Worm (Caenorhabditis elegans) whole organism, L2 larva: Measurements from ENCODE around the gene trpp-5.
"Not testable (repeated sequence)": the region's sequence is repeated elsewhere in the genome, so short reads cannot be mapped to it uniquely, and the experiment has no call there.

Source experiments
- C34F6.9 ChIP-seq: fragments of 150-350 bp; optimal IDR thresholded peaks from 2 replicates; lab custom pipeline; 2014; ENCODE audit warnings: missing biosample characterization, missing genetic modification characterization
- ama-1 ChIP-seq: fragments of 150-350 bp; optimal IDR thresholded peaks from 2 replicates; lab custom pipeline; 2018; ENCODE audit warnings: inconsistent platforms
- ceh-82 ChIP-seq: fragments of 150-350 bp; optimal IDR thresholded peaks from 2 replicates; lab custom pipeline; 2014; ENCODE audit warnings: missing biosample characterization, missing genetic modification characterization
- dmd-4 ChIP-seq: sonication (generic microtip); optimal IDR thresholded peaks from 2 replicates; lab custom pipeline; 2017; ENCODE audit warnings: missing biosample characterization, missing genetic modification characterization
- elt-1 ChIP-seq: fragments of 150-350 bp; optimal IDR thresholded peaks from 2 replicates; lab custom pipeline; 2014; ENCODE audit warnings: missing biosample characterization, missing genetic modification characterization
- mab-5 ChIP-seq: fragments of 150-350 bp; optimal IDR thresholded peaks from 2 replicates; lab custom pipeline; 2014; ENCODE audit warnings: missing biosample characterization, missing genetic modification characterization
- mdl-1 ChIP-seq, 2 experiments: fragments of 150-350 bp in 1 of 2; sonication (generic microtip) in 1 of 2; optimal IDR thresholded peaks; 2 replicates each; lab custom pipeline; 2017; ENCODE audit warnings: missing biosample characterization in 2 of 2, missing genetic modification characterization in 2 of 2
- nhr-23 ChIP-seq: fragments of 150-350 bp; optimal IDR thresholded peaks from 2 replicates; lab custom pipeline; 2014; ENCODE audit warnings: missing biosample characterization, missing genetic modification reagents, missing genetic modification characterization
- nhr-237 ChIP-seq: fragments of 150-350 bp; optimal IDR thresholded peaks from 2 replicates; lab custom pipeline; 2014; ENCODE audit warnings: missing biosample characterization, missing genetic modification characterization
- nhr-6 ChIP-seq: fragments of 150-350 bp; optimal IDR thresholded peaks from 2 replicates; lab custom pipeline; 2014; ENCODE audit warnings: missing biosample characterization, missing genetic modification characterization
- sma-9 ChIP-seq, 2 experiments: fragments of 150-350 bp in 1 of 2; sonication (generic microtip) in 1 of 2; optimal IDR thresholded peaks; 2 replicates each; lab custom pipeline; 2014 to 2016; ENCODE audit warnings: missing genetic modification characterization in 2 of 2, mild to moderate bottlenecking in 1 of 2, missing biosample characterization in 1 of 2, missing compliant biosample characterization in 1 of 2, missing genetic modification reagents in 1 of 2, moderate library complexity in 1 of 2
- unc-55 ChIP-seq: fragments of 150-350 bp; sonication (generic microtip); optimal IDR thresholded peaks from 3 replicates; lab custom pipeline; 2014; ENCODE audit warnings: missing biosample characterization, missing genetic modification reagents, missing genetic modification characterization
- unc-62 ChIP-seq: fragments of 150-350 bp; optimal IDR thresholded peaks from 2 replicates; lab custom pipeline; 2014; ENCODE audit warnings: missing biosample characterization, missing genetic modification reagents, missing genetic modification characterization
- ztf-11 ChIP-seq: sonication (generic microtip); optimal IDR thresholded peaks from 2 replicates; lab custom pipeline; 2017; ENCODE audit warnings: missing biosample characterization, missing genetic modification characterization

The trpp-5 gene

ce11 chrII:12169487-12170128, 32.6 kb downstream of the trpp-5 start:
- no peak for TF ChIP-seq nhr-23 (tag; lab: Kevin White, UChicago)
- no peak for TF ChIP-seq ztf-11 (tag; lab: Kevin White, UChicago)

ce11 chrII:12164539-12164938, 37.6 kb downstream of the trpp-5 start, which contains the start of gene Y57A10A.8:
Y57A10A.8 (plus strand) TSS chrII:12164839.
- not testable (repeated sequence) for TF ChIP-seq ama-1 (lab: Kevin White, UChicago); ceh-82 (tag; lab: Kevin White, UChicago); elt-1

ce11 chrII:12162997-12163396, 39.2 kb downstream of the trpp-5 start:
- peak; percentile 17 for TF ChIP-seq unc-55 (GFP tag; lab: Kevin White, UChicago)
- peak; percentile 39 for TF ChIP-seq C34F6.9 (tag; lab: Kevin White, UChicago)
- no peak for TF ChIP-seq dmd-4 (tag; lab: Kevin White, UChicago)
- no peak for TF ChIP-seq sma-9 (GFP tag; optimal IDR thresholded peaks at IDR 0.05; lab: Kevin White, UChicago)
- TF ChIP-seq sma-9 (tag; optimal IDR thresholded peaks at IDR 0.05; lab: Kevin White, UChicago) = no peak
- TF ChIP-seq, all 48 proteins: peak for 2

- TF ChIP-seq mdl-1 (tag; optimal IDR thresholded peaks at IDR 0.05; lab: Kevin White, UChicago); mab-5 (tag; lab: Kevin White, UChicago); unc-62 (GFP tag; lab: Kevin White, UChicago): not testable (repeated sequence)
Measured at ce11 chrII:12154186-12154585, 48.0 kb downstream of the trpp-5 start, which contains the start of gene Y57A10A.5. Y57A10A.5 (plus strand) TSS chrII:12154486.

ce11 chrII:12151640-12152039, 50.5 kb downstream of the trpp-5 start, which contains the start of gene Y57A10A.4:
Y57A10A.4 (plus strand) TSS chrII:12151940.
- TF ChIP-seq nhr-237 (tag; lab: Kevin White, UChicago); nhr-6; unc-62 (GFP tag; lab: Kevin White, UChicago): not testable (repeated sequence)
